Fruit fly (Drosophila melanogaster) whole organism, embryonic: Measurements from ENCODE around the gene Hs6st.

Experiments used
- BEAF-32 ChIP-seq: fragments of 200-800 bp; sonication (Bioruptor generic); optimal IDR thresholded peaks from 3 replicates; lab custom pipeline; 2017; ENCODE audit warnings: missing biosample characterization, missing genetic modification characterization, mild to moderate bottlenecking, moderate library complexity, missing genetic modification reagents
- CG10462 ChIP-seq: fragments of 200-800 bp; sonication (Bioruptor generic); optimal IDR thresholded peaks from 2 replicates; lab custom pipeline; 2016; ENCODE audit warnings: missing biosample characterization, missing genetic modification characterization
- CG11398 ChIP-seq: fragments of 200-800 bp; sonication (Bioruptor generic); optimal IDR thresholded peaks from 2 replicates; lab custom pipeline; 2016; ENCODE audit warnings: missing biosample characterization, missing genetic modification characterization
- CG13287 ChIP-seq: fragments of 200-800 bp; sonication (Bioruptor generic); IDR thresholded peaks from 2 replicates; pipeline ENCODE4 v1.3.6; 2022; ENCODE audit warnings: missing biosample characterization, missing genetic modification characterization; ENCODE audit not compliant: partially characterized antibody
- CG13424 ChIP-seq: fragments of 200-800 bp; sonication (Bioruptor generic); optimal IDR thresholded peaks from 2 replicates; lab custom pipeline; 2019; ENCODE audit warnings: missing biosample characterization, mild to moderate bottlenecking, missing genetic modification characterization, moderate library complexity
- CG13775 ChIP-seq: fragments of 200-800 bp; sonication (Bioruptor generic); optimal IDR thresholded peaks from 3 replicates; lab custom pipeline; 2017; ENCODE audit warnings: missing biosample characterization, mild to moderate bottlenecking, missing genetic modification characterization
- CG14710 ChIP-seq: fragments of 200-800 bp; sonication (Bioruptor generic); optimal IDR thresholded peaks from 3 replicates; lab custom pipeline; 2019; ENCODE audit warnings: missing biosample characterization, mild to moderate bottlenecking, missing genetic modification characterization, moderate library complexity
- CG14965 ChIP-seq: fragments of 200-800 bp; sonication (Bioruptor generic); optimal IDR thresholded peaks from 2 replicates; lab custom pipeline; 2016; ENCODE audit warnings: missing biosample characterization, missing genetic modification characterization, borderline replicate concordance
- CG18764 ChIP-seq: fragments of 200-800 bp; sonication (Bioruptor generic); optimal IDR thresholded peaks from 3 replicates; lab custom pipeline; 2016; ENCODE audit warnings: missing biosample characterization, missing genetic modification characterization
- CG2120 ChIP-seq: fragments of 200-800 bp; sonication (Bioruptor generic); optimal IDR thresholded peaks from 3 replicates; lab custom pipeline; 2016; ENCODE audit warnings: missing biosample characterization, missing genetic modification characterization
- CG2678 ChIP-seq: fragments of 200-800 bp; sonication (Bioruptor generic); optimal IDR thresholded peaks from 3 replicates; lab custom pipeline; 2019; ENCODE audit warnings: missing biosample characterization, mild to moderate bottlenecking, missing genetic modification characterization, moderate library complexity
- CG30403 ChIP-seq: fragments of 200-800 bp; sonication (Bioruptor generic); optimal IDR thresholded peaks from 3 replicates; lab custom pipeline; 2016; ENCODE audit warnings: missing biosample characterization, missing genetic modification characterization
- CG3281 ChIP-seq: fragments of 200-800 bp; sonication (Bioruptor generic); optimal IDR thresholded peaks from 3 replicates; lab custom pipeline; 2017; ENCODE audit warnings: missing biosample characterization, mild to moderate bottlenecking, missing genetic modification characterization
- CG33557 ChIP-seq: fragments of 200-800 bp; sonication (Bioruptor generic); optimal IDR thresholded peaks from 2 replicates; lab custom pipeline; 2019; ENCODE audit warnings: missing biosample characterization, mild to moderate bottlenecking, missing genetic modification characterization, moderate library complexity
- CG4707 ChIP-seq: fragments of 200-800 bp; sonication (Bioruptor generic); optimal IDR thresholded peaks from 2 replicates; lab custom pipeline; 2018; ENCODE audit warnings: missing biosample characterization, mild to moderate bottlenecking, missing genetic modification characterization, moderate library complexity
- CG6854 ChIP-seq: fragments of 200-800 bp; sonication (Bioruptor generic); optimal IDR thresholded peaks from 3 replicates; lab custom pipeline; 2017; ENCODE audit warnings: missing biosample characterization, mild to moderate bottlenecking, missing genetic modification characterization
- CG7556 ChIP-seq: fragments of 200-800 bp; sonication (Bioruptor generic); optimal IDR thresholded peaks from 2 replicates; lab custom pipeline; 2017; ENCODE audit warnings: missing biosample characterization, mild to moderate bottlenecking, missing genetic modification characterization
- CG7839 ChIP-seq: fragments of 200-800 bp; sonication (Bioruptor generic); optimal IDR thresholded peaks from 3 replicates; lab custom pipeline; 2018; ENCODE audit warnings: missing biosample characterization, mild to moderate bottlenecking, missing genetic modification characterization, moderate library complexity
- CG9932 ChIP-seq: fragments of 200-800 bp; sonication (Bioruptor generic); IDR thresholded peaks from 2 replicates; pipeline ENCODE4 v1.3.6; 2022; ENCODE audit warnings: missing biosample characterization, missing genetic modification characterization
- Dek ChIP-seq: fragments of 200-800 bp; sonication (Bioruptor generic); optimal IDR thresholded peaks from 3 replicates; lab custom pipeline; 2019; ENCODE audit warnings: missing biosample characterization, mild to moderate bottlenecking, missing genetic modification characterization, moderate library complexity
- Dll ChIP-seq: fragments of 200-800 bp; sonication (Bioruptor generic); IDR thresholded peaks from 4 replicates; pipeline ENCODE4 v1.3.6; 2022; ENCODE audit warnings: missing biosample characterization, missing genetic modification characterization; ENCODE audit not compliant: partially characterized antibody
- Jarid2 ChIP-seq: fragments of 200-800 bp; sonication (Bioruptor generic); optimal IDR thresholded peaks from 3 replicates; lab custom pipeline; 2017; ENCODE audit warnings: mild to moderate bottlenecking, missing biosample characterization, missing genetic modification reagents, missing genetic modification characterization
- Med ChIP-seq: fragments of 200-800 bp; sonication (Bioruptor generic); peaks from one replicate; lab custom pipeline; 2016; ENCODE audit warnings: missing biosample characterization, missing genetic modification characterization, mild to moderate bottlenecking, inconsistent platforms, moderate library complexity
- Meics ChIP-seq: fragments of 200-800 bp; sonication (Bioruptor generic); optimal IDR thresholded peaks from 2 replicates; lab custom pipeline; 2017; ENCODE audit warnings: missing biosample characterization, mild to moderate bottlenecking, missing genetic modification characterization
- PHDP ChIP-seq: fragments of 200-800 bp; sonication (Bioruptor generic); optimal IDR thresholded peaks from 3 replicates; lab custom pipeline; 2018; ENCODE audit warnings: missing biosample characterization, mild to moderate bottlenecking, missing genetic modification characterization, moderate library complexity
- Scr ChIP-seq: fragments of 200-800 bp; sonication (Bioruptor generic); IDR thresholded peaks from 2 replicates; pipeline ENCODE4 v1.3.6; 2022; ENCODE audit warnings: missing biosample characterization, missing genetic modification characterization; ENCODE audit not compliant: partially characterized antibody
- Sox100B ChIP-seq: fragments of 200-800 bp; sonication (Bioruptor generic); optimal IDR thresholded peaks from 3 replicates; lab custom pipeline; 2018; ENCODE audit warnings: missing biosample characterization, mild to moderate bottlenecking, missing genetic modification characterization
- Sry-β ChIP-seq: fragments of 200-800 bp; sonication (Bioruptor generic); optimal IDR thresholded peaks from 2 replicates; lab custom pipeline; 2018; ENCODE audit warnings: missing biosample characterization, mild to moderate bottlenecking, missing genetic modification characterization, moderate library complexity
- Trl ChIP-seq, 3 experiments: fragments of >200 bp in 2 of 3; fragments of 200-800 bp in 1 of 3; sonication (Bioruptor generic) in 1 of 3; optimal IDR thresholded peaks; 2 replicates in 1 of 3; 3 replicates in 2 of 3; lab custom pipeline; 2016 to 2017; ENCODE audit warnings: missing biosample characterization in 1 of 3, missing genetic modification characterization in 1 of 3
- ab ChIP-seq: fragments of 200-800 bp; sonication (Bioruptor generic); optimal IDR thresholded peaks from 2 replicates; lab custom pipeline; 2016; ENCODE audit warnings: missing biosample characterization, missing genetic modification characterization
- ato ChIP-seq: fragments of 200-800 bp; sonication (Bioruptor generic); IDR thresholded peaks from 2 replicates; pipeline ENCODE4 v1.3.6; 2022; ENCODE audit warnings: missing biosample characterization, missing genetic modification characterization; ENCODE audit not compliant: partially characterized antibody
- bbx ChIP-seq: fragments of 200-800 bp; sonication (Bioruptor generic); IDR thresholded peaks from 2 replicates; pipeline ENCODE4 v1.3.6; 2022; ENCODE audit warnings: missing biosample characterization, missing genetic modification characterization; ENCODE audit not compliant: partially characterized antibody
- dmrt11E ChIP-seq: fragments of 200-800 bp; sonication (Bioruptor generic); optimal IDR thresholded peaks from 3 replicates; lab custom pipeline; 2018; ENCODE audit warnings: missing biosample characterization, mild to moderate bottlenecking, missing genetic modification characterization, moderate library complexity
- gem ChIP-seq: fragments of 200-800 bp; sonication (Bioruptor generic); optimal IDR thresholded peaks from 2 replicates; lab custom pipeline; 2019; ENCODE audit warnings: missing biosample characterization, mild to moderate bottlenecking, missing genetic modification characterization, moderate library complexity
- knrl ChIP-seq: fragments of 200-800 bp; sonication (Bioruptor generic); IDR thresholded peaks from 3 replicates; pipeline ENCODE4 v1.3.6; 2022; ENCODE audit warnings: missing biosample characterization, missing genetic modification characterization; ENCODE audit not compliant: partially characterized antibody
- mld ChIP-seq: fragments of 200-800 bp; sonication (Bioruptor generic); IDR thresholded peaks from 3 replicates; pipeline ENCODE4 v1.3.6; 2022; ENCODE audit warnings: missing biosample characterization, missing genetic modification characterization; ENCODE audit not compliant: partially characterized antibody
- nmo ChIP-seq: fragments of 200-800 bp; sonication (Bioruptor generic); optimal IDR thresholded peaks from 2 replicates; lab custom pipeline; 2018; ENCODE audit warnings: missing biosample characterization, mild to moderate bottlenecking, missing genetic modification characterization, moderate library complexity
- prd ChIP-seq, 3 experiments: fragments of >200 bp in 2 of 3; fragments of 200-800 bp in 1 of 3; sonication (Bioruptor generic) in 1 of 3; optimal IDR thresholded peaks in 2 of 3; IDR thresholded peaks in 1 of 3; 2 replicates in 2 of 3; 3 replicates in 1 of 3; pipeline versions ENCODE4 v1.3.6 to Lab custom; 2017 to 2022; ENCODE audit warnings: missing biosample characterization in 1 of 3, missing genetic modification characterization in 1 of 3
- shn ChIP-seq: fragments of 200-800 bp; sonication (Bioruptor generic); optimal IDR thresholded peaks from 3 replicates; lab custom pipeline; 2016; ENCODE audit warnings: missing biosample characterization, missing genetic modification characterization
- so ChIP-seq: fragments of 200-800 bp; sonication (Bioruptor generic); IDR thresholded peaks from 3 replicates; pipeline ENCODE4 v1.3.6; 2022; ENCODE audit warnings: missing biosample characterization, missing genetic modification characterization
- sqz ChIP-seq: fragments of 200-800 bp; sonication (Bioruptor generic); optimal IDR thresholded peaks from 3 replicates; lab custom pipeline; 2018; ENCODE audit warnings: missing biosample characterization, mild to moderate bottlenecking, missing genetic modification characterization
- sr ChIP-seq: fragments of 200-800 bp; sonication (Bioruptor generic); IDR thresholded peaks from 3 replicates; pipeline ENCODE4 v1.3.6; 2022; ENCODE audit warnings: missing biosample characterization, missing genetic modification characterization
- twi ChIP-seq: fragments of 200-800 bp; optimal IDR thresholded peaks from 2 replicates; lab custom pipeline; 2019; ENCODE audit warnings: missing biosample characterization, mild to moderate bottlenecking, missing genetic modification characterization, moderate library complexity
- unc-4 ChIP-seq: fragments of 200-800 bp; sonication (Bioruptor generic); IDR thresholded peaks from 2 replicates; pipeline ENCODE4 v1.3.6; 2022; ENCODE audit warnings: missing biosample characterization, missing genetic modification characterization; ENCODE audit not compliant: partially characterized antibody
- zen2 ChIP-seq: fragments of 200-800 bp; sonication (Bioruptor generic); IDR thresholded peaks from 3 replicates; pipeline ENCODE4 v1.3.6; 2022; ENCODE audit warnings: missing biosample characterization, missing genetic modification characterization; ENCODE audit not compliant: partially characterized antibody

Hs6st gene

DNA sequence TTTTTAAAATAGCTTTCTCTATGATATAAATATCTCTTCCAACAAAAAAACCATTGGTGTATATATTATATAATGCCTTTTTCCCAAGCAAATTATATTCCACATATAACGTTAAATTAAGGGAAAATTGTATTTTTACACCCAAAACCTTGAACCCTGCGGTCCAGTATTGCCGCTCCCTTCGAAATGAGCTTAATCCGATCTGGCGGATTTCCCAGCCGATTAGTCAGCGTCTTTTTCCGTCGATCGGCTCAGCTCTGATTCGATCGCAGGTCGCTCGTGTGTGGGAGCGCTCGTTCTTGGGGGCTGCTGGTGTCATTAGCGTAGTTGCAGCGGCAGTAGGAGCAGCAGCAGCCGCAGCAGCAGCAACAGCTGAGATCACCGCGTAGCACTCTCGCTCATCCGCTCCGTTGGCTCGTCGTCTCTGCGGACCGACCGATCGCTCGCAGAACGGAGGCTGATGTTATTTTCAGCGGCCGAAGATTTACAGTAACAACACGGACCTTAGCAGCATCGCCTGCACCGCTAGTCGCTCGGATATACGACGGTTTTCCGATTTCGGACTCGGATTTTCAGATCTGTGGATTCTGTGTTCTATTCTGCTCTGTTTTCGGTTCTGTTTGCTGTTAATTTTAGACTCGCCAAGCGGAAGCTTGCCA lies 117.8 kb downstream of the Hs6st start, which contains the start of gene CG4733 (continued):
- TF ChIP-seq sr (GFP tag; lab: Robert Waterston, UW), result peak; percentile 66; the same call in 1 of the 3 replicates
- peak; percentile 8 for TF ChIP-seq CG14710 (tag; lab: Kevin White, UChicago)
- TF ChIP-seq Dll (GFP tag; lab: Robert Waterston, UW), result 0 out of 4 replicates have a peak, but pooled peaks have one; percentile 32
- TF ChIP-seq Sox100B (GFP tag; lab: Kevin White, UChicago), result peak; percentile 38
- peak; percentile 7 for TF ChIP-seq CG3281 (GFP tag; lab: Kevin White, UChicago)
- TF ChIP-seq twi (tag; lab: Kevin White, UChicago), result peak; percentile 2
- TF ChIP-seq CG9932 (GFP tag; lab: Robert Waterston, UW), result 0 out of 2 replicates have a peak, but pooled peaks have one; percentile 11
- TF ChIP-seq CG6854 (GFP tag; lab: Kevin White, UChicago), result no peak
- TF ChIP-seq shn (GFP tag; lab: Kevin White, UChicago), result peak; percentile 5
- TF ChIP-seq CG10462 (GFP tag; lab: Kevin White, UChicago), result no peak
- 0 out of 2 replicates have a peak, but pooled peaks have one; percentile 17 for TF ChIP-seq bbx
- peak; percentile 10 for TF ChIP-seq PHDP (tag; lab: Kevin White, UChicago)
- TF ChIP-seq Sry-β (GFP tag; lab: Kevin White, UChicago), result peak; percentile 97
- peak; percentile 23 for TF ChIP-seq CG13775
- no peak for TF ChIP-seq knrl (GFP tag; lab: Robert Waterston, UW)
- peak; percentile 32 for TF ChIP-seq CG2120 (GFP tag; lab: Kevin White, UChicago)
- TF ChIP-seq CG13424 (tag; lab: Kevin White, UChicago), result peak; percentile 26
- TF ChIP-seq CG33557 (GFP tag; lab: Kevin White, UChicago), result no peak
- TF ChIP-seq nmo (GFP tag; lab: Kevin White, UChicago), result peak; percentile 1
- TF ChIP-seq gem (tag; lab: Kevin White, UChicago), result peak; percentile 43
- peak; percentile 30 for TF ChIP-seq CG13287 (GFP tag; lab: Robert Waterston, UW)
- TF ChIP-seq zen2 (GFP tag; lab: Robert Waterston, UW), result peak; percentile 57; the same call in 2 of the 3 replicates
- peak; percentile 36 for TF ChIP-seq Med
- peak; percentile 41 for TF ChIP-seq BEAF-32 (GFP tag; lab: Kevin White, UChicago)
- no peak for TF ChIP-seq CG4707 (GFP tag; lab: Kevin White, UChicago)
- TF ChIP-seq CG30403 (GFP tag; lab: Kevin White, UChicago), result peak; percentile 31
- 0 out of 2 replicates have a peak, but pooled peaks have one; percentile 7 for TF ChIP-seq ato (GFP tag; lab: Robert Waterston, UW)
- TF ChIP-seq Dek (tag; lab: Kevin White, UChicago), result peak; percentile 19
- no peak for TF ChIP-seq ab (GFP tag; lab: Kevin White, UChicago)
- TF ChIP-seq sqz (GFP tag; lab: Kevin White, UChicago), result no peak
- peak in 1 of 2 experiments; percentile 62 for TF ChIP-seq prd (optimal IDR thresholded peaks at IDR 0.05; lab: Kevin White, UChicago)
- TF ChIP-seq prd (GFP tag; IDR thresholded peaks at IDR 0.05; lab: Robert Waterston, UW), result no peak
- TF ChIP-seq Meics (GFP tag; lab: Kevin White, UChicago), result peak; percentile 27
- peak in 1 of 2 experiments; percentile 49 for TF ChIP-seq Trl (optimal IDR thresholded peaks at IDR 0.05; lab: Kevin White, UChicago)
- TF ChIP-seq Trl (GFP tag; optimal IDR thresholded peaks at IDR 0.05; lab: Kevin White, UChicago), result no peak
- peak; percentile 60 for TF ChIP-seq Jarid2 (GFP tag; lab: Kevin White, UChicago)
- peak; percentile 18 for TF ChIP-seq CG7556 (GFP tag; lab: Kevin White, UChicago)
- no peak for TF ChIP-seq CG14965 (GFP tag; lab: Kevin White, UChicago)
- peak; percentile 46 for TF ChIP-seq CG2678
- TF ChIP-seq unc-4 (GFP tag; lab: Robert Waterston, UW), result no peak
- no peak for TF ChIP-seq mld (GFP tag; lab: Robert Waterston, UW)
- TF ChIP-seq dmrt11E, result peak; percentile 49
- TF ChIP-seq CG7839 (tag; lab: Kevin White, UChicago), result peak; percentile 10
- peak; percentile 71; the same call in 1 of the 3 replicates for TF ChIP-seq so (GFP tag; lab: Robert Waterston, UW)
- TF ChIP-seq Scr (GFP tag; lab: Robert Waterston, UW), result 0 out of 2 replicates have a peak, but pooled peaks have one; percentile 10
- no peak for TF ChIP-seq CG11398 (GFP tag; lab: Kevin White, UChicago)
- no peak for TF ChIP-seq CG18764 (GFP tag; lab: Kevin White, UChicago)
